Fruit fly (Drosophila melanogaster): ENCODE results near the gene Galphaf.

Galphaf gene

DNA sequence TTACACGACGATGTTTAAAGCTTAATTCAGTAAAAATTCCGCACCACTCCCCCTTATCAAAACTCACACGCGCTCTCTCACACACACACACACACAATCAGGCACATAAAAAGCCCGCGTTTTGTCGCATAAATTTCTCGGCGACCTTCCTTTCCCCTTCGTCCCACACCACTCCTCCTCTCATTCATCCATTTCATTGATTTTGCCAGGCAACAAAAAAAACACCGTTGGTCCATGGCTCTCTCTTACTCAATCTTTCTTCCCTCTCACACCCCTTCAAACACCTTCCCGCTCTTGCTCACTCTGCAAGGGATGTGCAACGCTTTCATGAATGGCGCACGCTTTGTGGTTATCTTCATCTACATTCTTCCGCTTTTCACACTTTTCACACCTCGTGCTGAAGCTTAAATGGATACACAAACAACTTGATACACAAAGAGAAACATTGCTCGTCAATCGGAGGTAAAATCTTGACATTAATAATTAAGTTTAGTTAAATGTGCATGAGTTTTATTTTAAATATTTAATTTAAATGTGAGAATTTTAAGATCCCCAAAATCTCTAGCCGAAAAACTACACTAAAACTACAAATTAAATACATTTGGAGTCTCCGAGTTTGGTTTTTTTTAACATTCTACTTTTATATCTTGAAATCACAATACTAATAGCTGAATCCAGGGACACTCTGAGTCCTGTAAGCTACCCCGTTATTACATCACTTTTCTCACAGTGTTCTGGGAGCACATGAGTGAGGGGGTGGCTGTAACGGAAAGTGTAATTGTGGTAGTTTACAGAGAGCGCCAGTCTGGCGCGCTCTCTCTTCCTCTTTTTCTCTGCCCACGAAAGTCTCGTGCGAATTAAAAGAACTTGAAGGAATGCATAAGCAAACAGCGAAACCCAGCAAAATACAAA is 7.5 kb downstream of the Galphaf start (continued):
- TF ChIP-seq lmd (GFP tag; IDR thresholded peaks at IDR 0.05) (peak; percentile 98), Optix (GFP tag; IDR thresholded peaks at IDR 0.05) (peak; percentile 92), fu2 (GFP tag; optimal IDR thresholded peaks at IDR 0.05) (peak; percentile 84), Oli (tag; optimal IDR thresholded peaks at IDR 0.05) (peak; percentile 98), B-H2 (GFP tag; optimal IDR thresholded peaks at IDR 0.05) (peak; percentile 88), stwl (tag; optimal IDR thresholded peaks at IDR 0.05) (peak; percentile 23), gcm (GFP tag; optimal IDR thresholded peaks at IDR 0.05) (peak; percentile 96), insv (GFP tag; optimal IDR thresholded peaks at IDR 0.05) (peak in 1 of 2 experiments; percentile 73), sima (GFP tag; optimal IDR thresholded peaks at IDR 0.05) (peak; percentile 69), CG6683 (GFP tag; optimal IDR thresholded peaks at IDR 0.05) (peak; percentile 93), da (GFP tag; optimal IDR thresholded peaks at IDR 0.05) (peak; percentile 71), Xbp1 (GFP tag; optimal IDR thresholded peaks at IDR 0.05) (peak; percentile 97), gt (GFP tag; IDR thresholded peaks at IDR 0.05) (peak; percentile 93), CG4617 (GFP tag; optimal IDR thresholded peaks at IDR 0.05; ENCODE audit: borderline replicate concordance) (peak; percentile 78), ERR (GFP tag; optimal IDR thresholded peaks at IDR 0.05) (peak; percentile 90), HLHmδ (GFP tag; optimal IDR thresholded peaks at IDR 0.05) (no peak), CG17359 (tag; optimal IDR thresholded peaks at IDR 0.05) (peak; percentile 98), Nf-YB (GFP tag; optimal IDR thresholded peaks at IDR 0.05) (peak; percentile 86), prd (optimal IDR thresholded peaks at IDR 0.05) (no peak), prd (GFP tag; IDR thresholded peaks at IDR 0.05) (peak; percentile 96), twi (tag; optimal IDR thresholded peaks at IDR 0.05) (peak; percentile 88), CG4360 (GFP tag; IDR thresholded peaks at IDR 0.05) (peak; percentile 77), cas (GFP tag; IDR thresholded peaks at IDR 0.05) (peak; percentile 81), sc (optimal IDR thresholded peaks at IDR 0.05) (no peak), sc (GFP tag; optimal IDR thresholded peaks at IDR 0.05) (peak; percentile 97), Ada2b (GFP tag; IDR thresholded peaks at IDR 0.05) (peak; percentile 91), dati (GFP tag; IDR thresholded peaks at IDR 0.05) (peak; percentile 52; the same call in 1 of the 2 replicates), CG2875 (GFP tag; optimal IDR thresholded peaks at IDR 0.05) (peak; percentile 95), ase (GFP tag; IDR thresholded peaks at IDR 0.05) (peak; percentile 91), hbn (GFP tag; IDR thresholded peaks at IDR 0.05; ENCODE audit: partially characterized antibody) (no peak), Lim3 (GFP tag; IDR thresholded peaks at IDR 0.05) (peak; percentile 80), cwo (GFP tag; optimal IDR thresholded peaks at IDR 0.05) (peak; percentile 95), shn (GFP tag; optimal IDR thresholded peaks at IDR 0.05) (peak; percentile 91), Gug (GFP tag; IDR thresholded peaks at IDR 0.05) (peak; percentile 97), CG4424 (GFP tag; optimal IDR thresholded peaks at IDR 0.05) (peak; percentile 98), Neu2 (GFP tag; optimal IDR thresholded peaks at IDR 0.05; ENCODE audit: borderline replicate concordance) (no peak), aop (GFP tag; IDR thresholded peaks at IDR 0.05) (peak; percentile 41; the same call in 1 of the 2 replicates), HLH3B (GFP tag; IDR thresholded peaks at IDR 0.05) (peak; percentile 96), CG3726 (GFP tag; IDR thresholded peaks at IDR 0.05) (peak; percentile 90), sens-2 (GFP tag; IDR thresholded peaks at IDR 0.05) (peak; percentile 92), eyg (GFP tag; optimal IDR thresholded peaks at IDR 0.05) (peak; percentile 84), Med (GFP tag) (peak; percentile 98), chif (GFP tag; optimal IDR thresholded peaks at IDR 0.05) (peak; percentile 89 to 91), Lhr (GFP tag; optimal IDR thresholded peaks at IDR 0.05) (peak; percentile 89), D (optimal IDR thresholded peaks at IDR 0.05) (no peak), D (GFP tag; optimal IDR thresholded peaks at IDR 0.05) (peak; percentile 99), CG12391 (tag; optimal IDR thresholded peaks at IDR 0.05) (peak; percentile 97), vnd (GFP tag; IDR thresholded peaks at IDR 0.05; ENCODE audit: partially characterized antibody) (no peak), Oaz (GFP tag; IDR thresholded peaks at IDR 0.05) (peak; percentile 87)

Measured in whole organism, embryonic.